Fruit fly (Drosophila melanogaster) whole organism, prepupa: ENCODE results near the gene Mst87F.

ENCODE experiments used
- CG10631 ChIP-seq: fragments of 200-800 bp; sonication (Bioruptor generic); optimal IDR thresholded peaks from 2 replicates; lab custom pipeline; 2016; ENCODE audit warnings: missing biosample characterization, missing genetic modification characterization
- CG10669 ChIP-seq: fragments of 200-800 bp; sonication (Bioruptor generic); optimal IDR thresholded peaks from 3 replicates; lab custom pipeline; 2018; ENCODE audit warnings: missing biosample characterization, mild to moderate bottlenecking, missing genetic modification characterization, moderate library complexity
- CG11294 ChIP-seq: fragments of 200-800 bp; sonication (Bioruptor generic); IDR thresholded peaks from 2 replicates; pipeline ENCODE4 v1.3.6; 2022; ENCODE audit warnings: missing biosample characterization, missing genetic modification characterization
- CG11762 ChIP-seq: fragments of 200-800 bp; sonication (Bioruptor generic); optimal IDR thresholded peaks from 3 replicates; lab custom pipeline; 2016; ENCODE audit warnings: missing biosample characterization, missing genetic modification characterization; ENCODE audit not compliant: insufficient read depth
- CG11902 ChIP-seq: fragments of 200-800 bp; sonication (Bioruptor generic); optimal IDR thresholded peaks from 3 replicates; lab custom pipeline; 2016; ENCODE audit warnings: missing biosample characterization, missing genetic modification characterization
- CG15336 ChIP-seq: fragments of 200-800 bp; sonication (Bioruptor generic); IDR thresholded peaks from 2 replicates; pipeline ENCODE4 v1.3.6; 2022; ENCODE audit warnings: missing biosample characterization, missing genetic modification characterization
- CG3032 ChIP-seq: fragments of 200-800 bp; optimal IDR thresholded peaks from 2 replicates; lab custom pipeline; 2019; ENCODE audit warnings: missing biosample characterization, mild to moderate bottlenecking, missing genetic modification characterization, moderate library complexity
- CG31627 ChIP-seq: fragments of 200-800 bp; sonication (Bioruptor generic); optimal IDR thresholded peaks from 3 replicates; lab custom pipeline; 2016; ENCODE audit warnings: missing biosample characterization, missing genetic modification characterization
- CG32006 ChIP-seq: fragments of 200-800 bp; sonication (Bioruptor generic); optimal IDR thresholded peaks from 3 replicates; lab custom pipeline; 2017; ENCODE audit warnings: missing biosample characterization, mild to moderate bottlenecking, missing genetic modification characterization
- CG4318 ChIP-seq: fragments of 200-800 bp; sonication (Bioruptor generic); optimal IDR thresholded peaks from 3 replicates; lab custom pipeline; 2017; ENCODE audit warnings: missing biosample characterization, mild to moderate bottlenecking, missing genetic modification characterization
- CG6163 ChIP-seq: fragments of 200-800 bp; sonication (Bioruptor generic); IDR thresholded peaks from 3 replicates; pipeline ENCODE4 v1.3.6; 2022; ENCODE audit warnings: missing biosample characterization, missing genetic modification characterization
- CG6792 ChIP-seq: fragments of 200-800 bp; sonication (Bioruptor generic); optimal IDR thresholded peaks from 3 replicates; lab custom pipeline; 2016; ENCODE audit warnings: missing biosample characterization, missing genetic modification characterization
- CG6808 ChIP-seq: fragments of 200-800 bp; sonication (Bioruptor generic); optimal IDR thresholded peaks from 3 replicates; lab custom pipeline; 2017; ENCODE audit warnings: missing biosample characterization, missing genetic modification characterization, mild to moderate bottlenecking, moderate library complexity, missing genetic modification reagents
- CG7368 ChIP-seq: fragments of 200-800 bp; sonication (Bioruptor generic); optimal IDR thresholded peaks from 3 replicates; lab custom pipeline; 2016; ENCODE audit warnings: missing biosample characterization, missing genetic modification characterization
- CG8119 ChIP-seq: fragments of 200-800 bp; sonication (Bioruptor generic); IDR thresholded peaks from 3 replicates; pipeline ENCODE4 v1.3.6; 2022; ENCODE audit warnings: missing biosample characterization, missing genetic modification characterization
- CG8632 ChIP-seq: fragments of 200-800 bp; sonication (Bioruptor generic); optimal IDR thresholded peaks from 3 replicates; lab custom pipeline; 2016; ENCODE audit warnings: missing biosample characterization, missing genetic modification characterization
- Eip75B ChIP-seq: fragments of 200-800 bp; sonication (Bioruptor generic); optimal IDR thresholded peaks from 3 replicates; lab custom pipeline; 2016; ENCODE audit warnings: missing biosample characterization, missing genetic modification characterization
- Eip78C ChIP-seq: fragments of 200-800 bp; sonication (Bioruptor generic); peaks from one replicate; lab custom pipeline; 2016; ENCODE audit warnings: missing biosample characterization, missing genetic modification characterization
- Eip93F ChIP-seq: fragments of 200-800 bp; sonication (Bioruptor generic); optimal IDR thresholded peaks from 2 replicates; lab custom pipeline; 2016; ENCODE audit warnings: missing biosample characterization, mild to moderate bottlenecking, missing genetic modification characterization
- Ets21C ChIP-seq: fragments of 200-800 bp; sonication (Bioruptor generic); optimal IDR thresholded peaks from 3 replicates; lab custom pipeline; 2016; ENCODE audit warnings: missing biosample characterization, missing genetic modification characterization
- Ets96B ChIP-seq: fragments of 200-800 bp; optimal IDR thresholded peaks from 2 replicates; lab custom pipeline; 2019; ENCODE audit warnings: missing biosample characterization, mild to moderate bottlenecking, missing genetic modification characterization, moderate library complexity
- Gug ChIP-seq: fragments of 200-800 bp; sonication (Bioruptor generic); IDR thresholded peaks from 2 replicates; pipeline ENCODE4 v1.3.6; 2022; ENCODE audit warnings: missing biosample characterization, missing genetic modification characterization
- Hr39 ChIP-seq: fragments of 200-800 bp; sonication (Bioruptor generic); optimal IDR thresholded peaks from 2 replicates; lab custom pipeline; 2016; ENCODE audit warnings: missing biosample characterization, missing genetic modification characterization
- Hr4 ChIP-seq: fragments of 200-800 bp; sonication (Bioruptor generic); optimal IDR thresholded peaks from 3 replicates; lab custom pipeline; 2016; ENCODE audit warnings: missing biosample characterization, missing genetic modification characterization
- Lpt ChIP-seq: fragments of 200-800 bp; sonication (Bioruptor generic); optimal IDR thresholded peaks from 3 replicates; lab custom pipeline; 2016; ENCODE audit warnings: missing biosample characterization, missing genetic modification characterization
- OdsH ChIP-seq: fragments of 200-800 bp; sonication (Bioruptor generic); optimal IDR thresholded peaks from 3 replicates; lab custom pipeline; 2016; ENCODE audit warnings: missing biosample characterization, missing genetic modification characterization
- Smox ChIP-seq: fragments of 200-800 bp; sonication (Bioruptor generic); optimal IDR thresholded peaks from 3 replicates; lab custom pipeline; 2016; ENCODE audit warnings: missing biosample characterization, missing genetic modification characterization
- Sox102F ChIP-seq: fragments of 200-800 bp; sonication (Bioruptor generic); optimal IDR thresholded peaks from 2 replicates; lab custom pipeline; 2016; ENCODE audit warnings: missing biosample characterization, mild to moderate bottlenecking, missing genetic modification characterization
- Sox14 ChIP-seq: fragments of 200-800 bp; sonication (Bioruptor generic); optimal IDR thresholded peaks from 3 replicates; lab custom pipeline; 2016; ENCODE audit warnings: missing biosample characterization, missing genetic modification characterization
- achi ChIP-seq: fragments of 200-800 bp; sonication (Bioruptor generic); optimal IDR thresholded peaks from 3 replicates; lab custom pipeline; 2016; ENCODE audit warnings: missing biosample characterization, missing genetic modification characterization
- cyc ChIP-seq: fragments of 200-800 bp; sonication (Bioruptor generic); optimal IDR thresholded peaks from 3 replicates; lab custom pipeline; 2016; ENCODE audit warnings: missing biosample characterization, missing genetic modification characterization
- dac ChIP-seq: fragments of 200-800 bp; sonication (Bioruptor generic); optimal IDR thresholded peaks from 2 replicates; lab custom pipeline; 2017; ENCODE audit warnings: missing biosample characterization, mild to moderate bottlenecking, missing genetic modification characterization
- dsx ChIP-seq: fragments of 200-800 bp; optimal IDR thresholded peaks from 3 replicates; lab custom pipeline; 2019; ENCODE audit warnings: missing biosample characterization, mild to moderate bottlenecking, missing genetic modification characterization, moderate library complexity; ENCODE audit not compliant: poor library complexity, severe bottlenecking
- eg ChIP-seq: fragments of 200-800 bp; sonication (Bioruptor generic); IDR thresholded peaks from 3 replicates; pipeline ENCODE4 v1.3.6; 2022; ENCODE audit warnings: missing biosample characterization, missing genetic modification characterization
- esn ChIP-seq: fragments of 200-800 bp; sonication (Bioruptor generic); optimal IDR thresholded peaks from 2 replicates; lab custom pipeline; 2016; ENCODE audit warnings: missing biosample characterization, mild to moderate bottlenecking, missing genetic modification characterization, moderate library complexity
- fd59A ChIP-seq: fragments of 200-800 bp; sonication (Bioruptor generic); optimal IDR thresholded peaks from 2 replicates; lab custom pipeline; 2017; ENCODE audit warnings: missing biosample characterization, mild to moderate bottlenecking, missing genetic modification characterization, missing genetic modification reagents
- fd85E ChIP-seq: fragments of 200-800 bp; sonication (Bioruptor generic); optimal IDR thresholded peaks from 3 replicates; lab custom pipeline; 2016; ENCODE audit warnings: missing biosample characterization, missing genetic modification characterization
- fkh ChIP-seq: fragments of 200-800 bp; sonication (Bioruptor generic); optimal IDR thresholded peaks from 3 replicates; lab custom pipeline; 2017; ENCODE audit warnings: missing biosample characterization, mild to moderate bottlenecking, missing genetic modification characterization, moderate library complexity
- lz ChIP-seq: fragments of 200-800 bp; sonication (Bioruptor generic); optimal IDR thresholded peaks from 3 replicates; lab custom pipeline; 2016; ENCODE audit warnings: missing biosample characterization, missing genetic modification characterization
- net ChIP-seq: fragments of 200-800 bp; sonication (Bioruptor generic); optimal IDR thresholded peaks from 3 replicates; lab custom pipeline; 2016; ENCODE audit warnings: missing biosample characterization, missing genetic modification characterization
- pdm3 ChIP-seq: fragments of 200-800 bp; sonication (Bioruptor generic); optimal IDR thresholded peaks from 3 replicates; lab custom pipeline; 2016; ENCODE audit warnings: missing biosample characterization, missing genetic modification characterization
- salr ChIP-seq, 2 experiments: fragments of 200-800 bp; sonication (Bioruptor generic); optimal IDR thresholded peaks; 3 replicates each; lab custom pipeline; 2016 to 2018; ENCODE audit warnings: missing biosample characterization in 2 of 2, missing genetic modification characterization in 2 of 2, mild to moderate bottlenecking in 1 of 2
- spab ChIP-seq: fragments of 200-800 bp; sonication (Bioruptor generic); optimal IDR thresholded peaks from 2 replicates; lab custom pipeline; 2017; ENCODE audit warnings: missing biosample characterization, mild to moderate bottlenecking, missing genetic modification characterization, missing genetic modification reagents
- ss ChIP-seq, 2 experiments: fragments of 200-800 bp; sonication (Bioruptor generic); optimal IDR thresholded peaks; 2 replicates in 1 of 2; 3 replicates in 1 of 2; lab custom pipeline; 2017 to 2018; ENCODE audit warnings: mild to moderate bottlenecking in 2 of 2, missing biosample characterization in 2 of 2, missing genetic modification characterization in 2 of 2, moderate library complexity in 1 of 2
- svp ChIP-seq: fragments of 200-800 bp; sonication (Bioruptor generic); peaks from one replicate; lab custom pipeline; 2016; ENCODE audit warnings: missing biosample characterization, missing genetic modification characterization
- topi ChIP-seq: fragments of 200-800 bp; sonication (Bioruptor generic); optimal IDR thresholded peaks from 3 replicates; lab custom pipeline; 2016; ENCODE audit warnings: missing biosample characterization, missing genetic modification characterization

Mst87F gene

DNA sequence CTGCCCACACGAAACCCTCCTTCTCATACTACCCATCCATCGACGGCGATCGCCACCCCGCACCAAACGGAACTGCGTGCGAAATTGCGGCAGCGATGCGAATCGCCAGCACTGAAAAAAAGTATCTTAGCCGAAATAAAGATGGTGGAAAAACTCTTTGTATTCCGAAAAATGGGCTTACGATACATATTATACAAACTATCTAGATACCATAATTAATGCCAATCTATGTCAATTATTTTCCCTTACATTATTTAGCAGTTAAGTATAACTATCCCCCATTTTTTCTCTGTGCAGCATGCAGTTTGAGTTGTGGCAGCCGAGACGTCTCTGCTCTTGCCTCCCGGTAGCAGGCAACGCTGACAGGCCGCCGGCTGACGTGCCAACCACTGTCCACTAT is 34.0 kb upstream of the Mst87F start (continued):
- TF ChIP-seq CG32006 (peak; percentile 79), eg (GFP tag; lab: Robert Waterston, UW) (0 out of 3 replicates have a peak, but pooled peaks have one; percentile 31), fd85E (GFP tag; lab: Kevin White, UChicago) (no peak), Ets21C (GFP tag; lab: Kevin White, UChicago) (peak; percentile 38), achi (GFP tag; lab: Kevin White, UChicago) (peak; percentile 70), Sox14 (GFP tag; lab: Kevin White, UChicago) (peak; percentile 74), CG31627 (peak; percentile 56), CG4318 (GFP tag; lab: Kevin White, UChicago) (peak; percentile 55)
- TF ChIP-seq, all 60 proteins: peak for 49

- TF ChIP-seq Eip93F (GFP tag; lab: Kevin White, UChicago) (no peak), Ets96B (tag; lab: Kevin White, UChicago) (no peak), topi (no peak)
These were observed 31.4 kb upstream of the Mst87F start for dm6 chr3R:13859242-13859641.

DNA sequence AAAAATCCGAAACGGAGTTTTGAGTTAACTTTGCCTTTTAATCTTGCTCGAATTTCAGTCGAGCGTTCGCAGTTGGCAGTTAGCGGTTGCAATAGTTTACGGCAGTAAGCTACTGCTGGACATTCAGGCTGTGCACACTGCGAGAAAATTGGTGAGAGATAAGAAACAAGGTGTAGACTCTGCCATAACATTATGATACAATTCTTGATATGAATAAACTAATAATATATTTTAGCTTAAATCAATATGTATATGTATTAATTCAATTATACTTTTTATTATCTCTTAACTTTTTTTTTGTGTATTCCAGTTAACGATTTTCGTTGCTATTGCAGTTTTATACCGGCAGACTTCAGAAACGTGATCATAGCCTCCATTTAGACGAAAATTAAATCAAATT is 29.5 kb upstream of the Mst87F start:
- peak; percentile 61 for TF ChIP-seq svp
- peak; percentile 4 for TF ChIP-seq Sox102F
- TF ChIP-seq CG10631 = peak; percentile 51
- peak; percentile 15 for TF ChIP-seq CG3032
- peak; percentile 78 for TF ChIP-seq CG6163 (GFP tag; lab: Robert Waterston, UW)
- peak; percentile 61 for TF ChIP-seq CG4318 (GFP tag; lab: Kevin White, UChicago)
- TF ChIP-seq Lpt (GFP tag; lab: Kevin White, UChicago) = peak; percentile 49
- TF ChIP-seq Eip93F (GFP tag; lab: Kevin White, UChicago) = no peak
- TF ChIP-seq CG31627 = no peak
- peak in 1 of 2 experiments; percentile 62 for TF ChIP-seq salr (GFP tag; optimal IDR thresholded peaks at IDR 0.05; lab: Kevin White, UChicago)
- TF ChIP-seq Eip78C (GFP tag; lab: Kevin White, UChicago) = peak; percentile 87
- peak; percentile 91 for TF ChIP-seq CG15336 (GFP tag; lab: Robert Waterston, UW)
- no peak for TF ChIP-seq fd59A
- no peak for TF ChIP-seq fd85E (GFP tag; lab: Kevin White, UChicago)
- peak; percentile 60 for TF ChIP-seq OdsH (GFP tag; lab: Kevin White, UChicago)
- no peak for TF ChIP-seq cyc
- TF ChIP-seq net = peak; percentile 63
- no peak for TF ChIP-seq Ets21C (GFP tag; lab: Kevin White, UChicago)
- TF ChIP-seq CG11762 (GFP tag; lab: Kevin White, UChicago) = peak; percentile 33
- peak; percentile 35 for TF ChIP-seq CG6808 (GFP tag; lab: Kevin White, UChicago)
- TF ChIP-seq pdm3 = peak; percentile 41
- TF ChIP-seq ss (GFP tag; optimal IDR thresholded peaks at IDR 0.05; lab: Kevin White, UChicago) = peak in 1 of 2 experiments; percentile 17
- peak; percentile 50 for TF ChIP-seq dac (GFP tag; lab: Kevin White, UChicago)
- TF ChIP-seq esn (GFP tag; lab: Kevin White, UChicago) = no peak
- peak; percentile 53; the same call in 1 of the 2 replicates for TF ChIP-seq CG11294 (GFP tag; lab: Robert Waterston, UW)
- peak; percentile 14 for TF ChIP-seq Smox
- peak; percentile 26 for TF ChIP-seq Ets96B (tag; lab: Kevin White, UChicago)
- TF ChIP-seq fkh = no peak
- TF ChIP-seq Gug = peak; percentile 70
- TF ChIP-seq Eip75B (GFP tag; lab: Kevin White, UChicago) = no peak
- no peak for TF ChIP-seq topi
- peak; percentile 90 for TF ChIP-seq CG8119
- peak; percentile 65 for TF ChIP-seq Hr4 (GFP tag; lab: Kevin White, UChicago)
- peak; percentile 7 for TF ChIP-seq dsx (GFP tag; lab: Kevin White, UChicago)
- TF ChIP-seq CG8632 = peak; percentile 49
- peak; percentile 19 for TF ChIP-seq CG7368 (GFP tag; lab: Kevin White, UChicago)
- peak; percentile 41 for TF ChIP-seq CG10669 (GFP tag; lab: Kevin White, UChicago)
- TF ChIP-seq CG11902 = no peak
- TF ChIP-seq CG32006 = peak; percentile 84
- TF ChIP-seq achi (GFP tag; lab: Kevin White, UChicago) = peak; percentile 71
- peak; percentile 24 for TF ChIP-seq CG6792 (GFP tag; lab: Kevin White, UChicago)
- no peak for TF ChIP-seq Hr39 (GFP tag; lab: Kevin White, UChicago)
- TF ChIP-seq spab (GFP tag; lab: Kevin White, UChicago) = peak; percentile 8
- no peak for TF ChIP-seq lz
